Worm (Caenorhabditis elegans) whole organism, midembryonic: ENCODE measurements around the gene T24E12.10.
A peak's percentile ranks its signal among the peaks of the same experiment; 100 is the strongest.
"Not testable (repeated sequence)": the region's sequence is repeated elsewhere in the genome, so short reads cannot be mapped to it uniquely, and the experiment has no call there.

Experiments
- T22C8.4 ChIP-seq: fragments of 200-800 bp; sonication (Bioruptor generic); IDR thresholded peaks from 2 replicates; pipeline ENCODE4 v1.3.6; 2022; ENCODE audit warnings: missing genetic modification characterization, missing compliant biosample characterization
- cog-1 ChIP-seq: sonication (generic microtip); optimal IDR thresholded peaks from 2 replicates; lab custom pipeline; 2016; ENCODE audit warnings: missing genetic modification characterization, missing compliant biosample characterization
- flt-1 ChIP-seq: fragments of 200-800 bp; sonication (Bioruptor generic); IDR thresholded peaks from 2 replicates; pipeline ENCODE4 v1.3.6; 2022; ENCODE audit warnings: missing genetic modification characterization, missing compliant biosample characterization
- klf-2 ChIP-seq: fragments of 200-800 bp; sonication (Bioruptor generic); conservative IDR thresholded peaks from 2 replicates; pipeline ENCODE4 v1.3.6; 2022; ENCODE audit warnings: missing genetic modification reagents, missing genetic modification characterization, missing compliant biosample characterization
- med-1 ChIP-seq: sonication (generic microtip); optimal IDR thresholded peaks from 2 replicates; lab custom pipeline; 2017; ENCODE audit warnings: missing genetic modification characterization, mild to moderate bottlenecking, missing compliant biosample characterization, antibody characterized with exemption, missing genetic modification reagents; ENCODE audit not compliant: insufficient read depth
- ref-1 ChIP-seq: fragments of 200-800 bp; sonication (Bioruptor generic); conservative IDR thresholded peaks from 2 replicates; pipeline ENCODE4 v1.3.6; 2022; ENCODE audit warnings: missing genetic modification reagents, missing genetic modification characterization, missing compliant biosample characterization
- tab-1 ChIP-seq: fragments of 200-800 bp; sonication (Bioruptor generic); IDR thresholded peaks from 2 replicates; pipeline ENCODE4 v1.3.6; 2022; ENCODE audit warnings: missing genetic modification characterization, missing compliant biosample characterization
- ztf-23 ChIP-seq: fragments of 200-800 bp; sonication (Bioruptor generic); IDR thresholded peaks from 2 replicates; pipeline ENCODE4 v1.3.6; 2022; ENCODE audit warnings: missing genetic modification reagents, missing genetic modification characterization, missing compliant biosample characterization
- ztf-29 ChIP-seq: fragments of 200-800 bp; sonication (Bioruptor generic); IDR thresholded peaks from 2 replicates; pipeline ENCODE4 v1.3.6; 2022; ENCODE audit warnings: missing genetic modification reagents, missing genetic modification characterization, missing compliant biosample characterization

The T24E12.10 gene

DNA sequence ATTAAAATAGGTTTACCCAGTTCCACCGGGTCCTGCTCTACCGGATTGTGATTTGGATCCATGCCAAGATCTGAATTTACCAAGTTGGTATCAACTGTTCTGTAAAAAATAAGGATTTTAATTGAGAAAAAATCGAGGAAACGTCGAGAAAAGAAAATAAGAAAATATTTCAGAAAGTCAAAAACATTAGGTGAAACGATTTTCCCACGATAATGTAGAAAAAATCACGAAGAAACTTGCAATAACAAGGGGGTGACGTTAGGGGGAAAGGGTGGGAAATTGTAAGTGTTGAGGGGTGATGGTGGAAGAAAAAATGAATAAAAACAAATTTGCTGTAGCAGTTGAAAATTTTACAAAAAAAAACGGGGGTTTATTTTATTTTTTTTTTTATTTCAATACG, at the start of gene T24E12.10:
Gene T24E12.10 (minus strand): TSS at position 101 of the 400 bp plus-strand sequence.
- TF ChIP-seq ztf-23 (GFP tag; lab: Robert Waterston, UW) (no peak), tab-1 (GFP tag; lab: Robert Waterston, UW) (no peak), klf-2 (GFP tag; lab: Robert Waterston, UW) (no peak), ref-1 (GFP tag; lab: Robert Waterston, UW) (no peak), med-1 (GFP tag; lab: Kevin White, UChicago) (no peak), T22C8.4 (GFP tag; lab: Robert Waterston, UW) (no peak), ztf-29 (GFP tag; lab: Robert Waterston, UW) (no peak), flt-1 (no peak), cog-1 (tag; lab: Kevin White, UChicago) (no peak)

ce11 chrII:3821248-3821647, 48.2 kb upstream of the T24E12.10 start, which contains the start of gene F54D10.7:
TSS of gene F54D10.7 (minus strand) at chrII:3821296.
- TF ChIP-seq flt-1 (no peak), ztf-29 (GFP tag; lab: Robert Waterston, UW) (no peak), T22C8.4 (GFP tag; lab: Robert Waterston, UW) (no peak), ztf-23 (GFP tag; lab: Robert Waterston, UW) (no peak), klf-2 (GFP tag; lab: Robert Waterston, UW) (no peak), cog-1 (tag; lab: Kevin White, UChicago) (no peak), tab-1 (GFP tag; lab: Robert Waterston, UW) (no peak), med-1 (GFP tag; lab: Kevin White, UChicago) (no peak), ref-1 (GFP tag; lab: Robert Waterston, UW) (no peak)

DNA sequence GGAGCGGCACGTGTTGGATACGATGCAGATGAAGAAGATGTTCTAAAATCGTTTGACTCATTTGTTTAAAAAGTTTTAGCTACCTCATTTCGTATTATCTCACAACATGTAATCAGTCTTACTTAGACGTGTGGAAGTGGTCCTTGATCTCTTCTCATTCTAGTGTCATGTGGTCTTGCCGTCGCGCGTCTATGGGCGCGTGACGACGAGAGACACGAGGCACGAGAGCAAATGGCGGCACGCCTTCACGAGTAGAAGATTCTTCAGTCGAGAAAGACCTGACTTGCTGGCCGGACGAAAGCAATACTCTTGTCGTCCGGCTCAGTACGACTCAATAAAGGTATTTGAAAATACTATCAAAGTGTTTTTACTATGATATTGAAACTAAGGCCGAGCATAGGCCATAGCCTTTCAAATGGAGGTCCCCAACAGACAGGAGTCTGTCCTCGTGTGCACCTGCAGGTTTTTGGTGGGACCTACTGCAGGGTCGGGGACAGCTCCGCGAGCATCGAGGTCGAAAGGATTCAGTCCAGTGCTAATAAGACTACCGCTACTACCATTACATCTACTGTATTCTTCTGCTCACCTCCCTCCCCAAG, 43.3 kb upstream of the T24E12.10 start, which contains the start of gene fbxa-24:
Gene fbxa-24 (plus strand): TSS at position 276 of the 599 bp plus-strand sequence.
- not testable (repeated sequence) for TF ChIP-seq tab-1 (GFP tag; lab: Robert Waterston, UW); med-1 (GFP tag; lab: Kevin White, UChicago); ztf-29 (GFP tag; lab: Robert Waterston, UW)

DNA sequence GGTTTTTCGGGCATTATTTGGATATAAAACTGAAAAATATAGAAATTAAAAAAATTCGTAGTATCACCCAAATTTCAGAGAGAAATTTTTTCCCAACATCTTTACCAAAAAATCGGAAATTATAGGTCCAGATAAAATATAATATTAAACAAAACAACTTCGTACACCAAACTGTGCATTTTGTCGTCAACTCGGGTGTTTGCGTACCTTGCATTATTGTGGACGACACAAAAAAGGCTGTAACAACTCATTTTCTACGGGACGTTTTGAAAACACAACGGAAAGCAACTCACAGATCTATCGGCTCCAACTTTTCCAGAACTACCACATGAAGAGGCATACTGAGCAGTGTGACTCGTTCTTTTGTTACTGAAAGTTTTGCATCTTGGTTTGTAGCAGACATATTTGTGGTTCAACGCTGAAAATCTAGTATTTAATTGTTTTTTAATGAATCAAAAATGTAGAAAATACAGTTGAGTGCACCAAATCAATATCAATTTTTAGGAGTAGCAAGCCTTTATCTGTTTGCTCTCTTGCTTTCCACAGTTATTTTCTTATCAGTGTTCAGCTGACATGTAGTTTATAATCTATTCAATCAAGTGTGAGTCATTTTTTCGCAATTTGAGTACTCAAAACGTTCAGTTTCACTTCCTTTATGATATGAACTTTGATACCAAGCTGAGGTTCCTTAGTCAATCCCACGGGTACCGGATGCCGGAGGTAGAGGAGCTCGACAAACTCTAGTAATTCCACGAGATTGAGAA, 42.6 kb upstream of the T24E12.10 start:
- TF ChIP-seq tab-1 (GFP tag; lab: Robert Waterston, UW) (no peak), klf-2 (GFP tag; lab: Robert Waterston, UW) (no peak), med-1 (GFP tag; lab: Kevin White, UChicago) (no peak), ref-1 (GFP tag; lab: Robert Waterston, UW) (no peak), ztf-29 (GFP tag; lab: Robert Waterston, UW) (no peak), flt-1 (no peak)

- TF ChIP-seq tab-1 (GFP tag; lab: Robert Waterston, UW), result no peak
- no peak for TF ChIP-seq ref-1 (GFP tag; lab: Robert Waterston, UW)
- no peak for TF ChIP-seq ztf-23 (GFP tag; lab: Robert Waterston, UW)
- no peak for TF ChIP-seq flt-1
- TF ChIP-seq klf-2 (GFP tag; lab: Robert Waterston, UW), result no peak
- no peak for TF ChIP-seq ztf-29 (GFP tag; lab: Robert Waterston, UW)
- no peak for TF ChIP-seq cog-1 (tag; lab: Kevin White, UChicago)
- no peak for TF ChIP-seq T22C8.4 (GFP tag; lab: Robert Waterston, UW)
- no peak for TF ChIP-seq med-1 (GFP tag; lab: Kevin White, UChicago)
Measured at ce11 chrII:3811816-3812332, 38.8 kb upstream of the T24E12.10 start, which contains the start of gene lido-15. TSS of gene lido-15 (plus strand) at chrII:3812282.

DNA sequence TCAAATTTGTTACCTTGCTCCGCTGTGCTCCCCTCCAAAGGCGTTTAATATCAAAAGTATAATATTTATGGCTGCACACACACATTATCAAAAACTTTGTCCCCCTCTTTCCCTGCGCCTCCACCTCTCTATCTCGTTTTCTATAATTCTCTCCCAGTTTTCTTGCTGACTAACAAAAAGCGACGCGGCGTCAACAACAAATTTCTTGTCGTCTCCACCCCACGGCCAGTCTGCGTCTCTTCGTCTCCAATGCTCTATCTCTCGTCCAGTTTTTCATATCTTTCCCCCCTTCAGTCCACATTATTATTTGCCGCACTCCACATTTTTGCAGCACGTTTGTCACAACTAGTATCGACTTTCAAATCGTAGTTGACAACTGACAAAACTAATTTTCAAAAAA, 37.5 kb upstream of the T24E12.10 start:
- TF ChIP-seq cog-1 (tag; lab: Kevin White, UChicago), result peak; percentile 54
- no peak for TF ChIP-seq ztf-29 (GFP tag; lab: Robert Waterston, UW)

DNA sequence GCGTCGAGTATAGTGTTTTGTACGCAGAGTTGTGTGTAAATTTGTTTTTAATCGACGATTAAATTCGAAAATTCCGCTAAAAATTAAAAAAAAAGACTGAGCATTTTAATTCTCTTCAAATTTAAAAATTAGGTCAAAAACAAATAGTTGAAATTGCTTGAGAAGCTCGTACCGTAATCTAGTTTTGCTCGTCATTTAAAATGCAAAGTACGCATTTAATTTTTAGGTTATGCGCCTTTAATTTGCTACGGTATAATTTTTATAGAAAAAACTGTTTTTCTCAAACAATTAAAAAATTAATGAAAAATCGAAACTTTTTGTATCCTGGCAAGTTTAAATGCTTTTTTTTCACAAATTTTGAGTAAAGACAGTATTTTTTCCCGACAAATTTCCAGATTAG, 35.6 kb upstream of the T24E12.10 start:
- no peak for TF ChIP-seq cog-1 (tag; lab: Kevin White, UChicago)
- TF ChIP-seq ztf-29 (GFP tag; lab: Robert Waterston, UW), result no peak
- TF ChIP-seq T22C8.4 (GFP tag; lab: Robert Waterston, UW), result no peak

DNA sequence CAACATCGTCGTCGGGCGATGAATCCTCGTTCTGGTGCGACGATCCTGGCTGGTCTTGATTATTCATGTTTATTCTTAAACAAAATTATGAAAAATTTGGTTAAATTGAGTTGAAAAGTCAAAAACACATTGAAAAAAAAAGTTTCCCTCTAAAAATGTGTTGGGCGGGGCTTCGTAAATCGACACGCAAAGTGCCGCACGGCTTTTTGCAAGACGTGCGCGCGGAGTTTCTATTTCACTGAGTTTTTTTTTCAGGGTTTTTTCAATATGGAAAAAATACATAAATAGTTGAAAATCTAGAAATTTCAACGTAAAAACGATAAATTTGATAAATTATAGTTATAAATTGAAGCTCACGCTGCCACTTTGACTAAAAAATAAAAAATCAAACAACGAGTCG, 35.1 kb upstream of the T24E12.10 start, which contains the start of gene F54D10.5:
Gene F54D10.5 (minus strand): TSS at position 74 of the 400 bp plus-strand sequence.
- TF ChIP-seq flt-1, result 0 out of 2 replicates have a peak, but pooled peaks have one; percentile 18
- TF ChIP-seq ztf-23 (GFP tag; lab: Robert Waterston, UW), result peak; percentile 50; the same call in 1 of the 2 replicates
- TF ChIP-seq med-1 (GFP tag; lab: Kevin White, UChicago), result peak; percentile 65
- no peak for TF ChIP-seq T22C8.4 (GFP tag; lab: Robert Waterston, UW)

- no peak for TF ChIP-seq T22C8.4 (GFP tag; lab: Robert Waterston, UW)
- TF ChIP-seq cog-1 (tag; lab: Kevin White, UChicago), result no peak
- no peak for TF ChIP-seq klf-2 (GFP tag; lab: Robert Waterston, UW)
- no peak for TF ChIP-seq ztf-23 (GFP tag; lab: Robert Waterston, UW)
- TF ChIP-seq flt-1, result no peak
- TF ChIP-seq ztf-29 (GFP tag; lab: Robert Waterston, UW), result no peak
- no peak for TF ChIP-seq tab-1 (GFP tag; lab: Robert Waterston, UW)
- TF ChIP-seq med-1 (GFP tag; lab: Kevin White, UChicago), result no peak
- TF ChIP-seq ref-1 (GFP tag; lab: Robert Waterston, UW), result no peak
Measured at ce11 chrII:3806964-3807363, 33.9 kb upstream of the T24E12.10 start, which contains the start of gene F54D10.4. TSS of gene F54D10.4 (minus strand) at chrII:3807064.
